Worm (Caenorhabditis elegans) whole organism, L1 larva: ENCODE data around the gene acr-17.
"Not testable (repeated sequence)": the region's sequence is repeated elsewhere in the genome, so short reads cannot be mapped to it uniquely, and the experiment has no call there.

Experiments used
- ama-1 ChIP-seq: fragments of 150-350 bp; optimal IDR thresholded peaks from 2 replicates; lab custom pipeline; 2014
- ceh-90 ChIP-seq: sonication (generic microtip); optimal IDR thresholded peaks from 2 replicates; lab custom pipeline; 2016; ENCODE audit warnings: missing genetic modification characterization, missing compliant biosample characterization
- dpl-1 ChIP-seq, 3 experiments: fragments of 150-350 bp in 2 of 3; sonication (generic microtip) in 1 of 3; optimal IDR thresholded peaks; 2 replicates each; lab custom pipeline; 2014 to 2017; ENCODE audit warnings: missing biosample characterization in 3 of 3, missing genetic modification characterization in 3 of 3, missing genetic modification reagents in 3 of 3
- efl-1 ChIP-seq, 4 experiments: fragments of 150-350 bp; optimal IDR thresholded peaks in 3 of 4; peaks in 1 of 4; 1 replicate in 1 of 4; 2 replicates in 3 of 4; lab custom pipeline; 2014; ENCODE audit warnings: missing biosample characterization in 2 of 4, missing genetic modification characterization in 2 of 4, missing genetic modification reagents in 2 of 4
- elt-3 ChIP-seq, 6 experiments: fragments of 150-350 bp in 1 of 6; sonication (generic microtip); optimal IDR thresholded peaks; 2 replicates each; lab custom pipeline; 2017 to 2018; ENCODE audit warnings: missing biosample characterization in 6 of 6, missing genetic modification characterization in 6 of 6, inconsistent platforms in 1 of 6
- fkh-4 ChIP-seq: sonication (generic microtip); optimal IDR thresholded peaks from 2 replicates; lab custom pipeline; 2016; ENCODE audit warnings: missing compliant biosample characterization, missing genetic modification characterization, borderline replicate concordance
- lin-15B ChIP-seq: fragments of 150-350 bp; sonication (generic microtip); optimal IDR thresholded peaks from 3 replicates; lab custom pipeline; 2014; ENCODE audit warnings: missing biosample characterization, missing genetic modification characterization
- mdl-1 ChIP-seq, 2 experiments: fragments of 150-350 bp; optimal IDR thresholded peaks; 2 replicates each; lab custom pipeline; 2014 to 2017; ENCODE audit warnings: missing biosample characterization in 2 of 2, missing genetic modification characterization in 2 of 2, inconsistent platforms in 1 of 2
- nhr-11 ChIP-seq: fragments of 150-350 bp; optimal IDR thresholded peaks from 2 replicates; lab custom pipeline; 2014; ENCODE audit warnings: missing biosample characterization, missing genetic modification characterization
- nhr-12 ChIP-seq: sonication (generic microtip); optimal IDR thresholded peaks from 2 replicates; lab custom pipeline; 2017; ENCODE audit warnings: missing biosample characterization, missing genetic modification characterization
- nhr-28 ChIP-seq: fragments of 150-350 bp; optimal IDR thresholded peaks from 2 replicates; lab custom pipeline; 2014; ENCODE audit warnings: missing biosample characterization, missing genetic modification characterization
- snpc-4 ChIP-seq: fragments of 150-350 bp; optimal IDR thresholded peaks from 2 replicates; lab custom pipeline; 2014; ENCODE audit warnings: missing biosample characterization, missing genetic modification characterization
- unc-62 ChIP-seq: fragments of 150-350 bp; optimal IDR thresholded peaks from 2 replicates; lab custom pipeline; 2014; ENCODE audit warnings: missing biosample characterization, missing genetic modification reagents, missing genetic modification characterization
- ztf-11 ChIP-seq, 2 experiments: sonication (generic microtip); optimal IDR thresholded peaks; 2 replicates each; lab custom pipeline; 2016 to 2017; ENCODE audit warnings: missing genetic modification characterization in 2 of 2, missing biosample characterization in 1 of 2, missing compliant biosample characterization in 1 of 2

- TF ChIP-seq nhr-28; mdl-1 (tag; optimal IDR thresholded peaks at IDR 0.05; lab: Kevin White, UChicago); nhr-11 (tag; lab: Kevin White, UChicago); ztf-11 (tag; optimal IDR thresholded peaks at IDR 0.05; lab: Kevin White, UChicago); snpc-4 (tag; lab: Kevin White, UChicago); ceh-90 (tag; lab: Kevin White, UChicago); lin-15B; elt-3 (tag; optimal IDR thresholded peaks at IDR 0.05; lab: Kevin White, UChicago); fkh-4; dpl-1 (GFP tag; optimal IDR thresholded peaks at IDR 0.05; lab: Kevin White, UChicago); efl-1 (optimal IDR thresholded peaks at IDR 0.05; lab: Kevin White, UChicago); efl-1 (GFP tag; optimal IDR thresholded peaks at IDR 0.05 in 1 of 2; lab: Kevin White, UChicago); nhr-12 (tag; lab: Kevin White, UChicago); ama-1; unc-62 (GFP tag; lab: Kevin White, UChicago): not testable (repeated sequence)
Observed at ce11 chrV:2598830-2599229, 9.6 kb upstream of the acr-17 start, which contains the start of gene F53E10.5.
